Worm (Caenorhabditis elegans) whole organism, late embryonic: ENCODE data around the gene skr-8.

Source experiments
- C38D4.7 ChIP-seq: fragments of 200-800 bp; sonication (Bioruptor generic); optimal IDR thresholded peaks from 2 replicates; lab custom pipeline; 2018; ENCODE audit warnings: mild to moderate bottlenecking, missing genetic modification characterization, moderate library complexity, missing compliant biosample characterization
- Y22D7AL.16 ChIP-seq: sonication (generic microtip); optimal IDR thresholded peaks from 2 replicates; lab custom pipeline; 2016; ENCODE audit warnings: missing genetic modification characterization, missing compliant biosample characterization
- ceh-18 ChIP-seq: sonication (generic microtip); optimal IDR thresholded peaks from 2 replicates; lab custom pipeline; 2016; ENCODE audit warnings: missing genetic modification characterization, missing compliant biosample characterization
- ceh-19 ChIP-seq: fragments of 200-800 bp; sonication (Bioruptor generic); optimal IDR thresholded peaks from 2 replicates; lab custom pipeline; 2018; ENCODE audit warnings: mild to moderate bottlenecking, missing genetic modification characterization, missing compliant biosample characterization
- ceh-22 ChIP-seq: sonication (generic microtip); optimal IDR thresholded peaks from 2 replicates; lab custom pipeline; 2017; ENCODE audit warnings: missing biosample characterization, missing genetic modification characterization
- ceh-31 ChIP-seq: sonication (generic microtip); optimal IDR thresholded peaks from 2 replicates; lab custom pipeline; 2016; ENCODE audit warnings: missing genetic modification characterization, missing compliant biosample characterization
- ceh-34 ChIP-seq: sonication (generic microtip); optimal IDR thresholded peaks from 2 replicates; lab custom pipeline; 2016; ENCODE audit warnings: mild to moderate bottlenecking, missing genetic modification characterization, missing compliant biosample characterization
- ceh-48 ChIP-seq: sonication (generic microtip); optimal IDR thresholded peaks from 2 replicates; lab custom pipeline; 2016; ENCODE audit warnings: missing genetic modification characterization, inconsistent platforms, missing compliant biosample characterization
- ceh-6 ChIP-seq: fragments of 200-800 bp; sonication (Bioruptor generic); optimal IDR thresholded peaks from 2 replicates; lab custom pipeline; 2018; ENCODE audit warnings: mild to moderate bottlenecking, missing genetic modification characterization, missing compliant biosample characterization
- ceh-9 ChIP-seq: sonication (generic microtip); optimal IDR thresholded peaks from 2 replicates; lab custom pipeline; 2016; ENCODE audit warnings: mild to moderate bottlenecking, missing genetic modification characterization, inconsistent platforms, missing compliant biosample characterization
- che-1 ChIP-seq: sonication (generic microtip); optimal IDR thresholded peaks from 2 replicates; lab custom pipeline; 2016; ENCODE audit warnings: mild to moderate bottlenecking, missing genetic modification characterization, missing compliant biosample characterization
- dmd-4 ChIP-seq: sonication (generic microtip); optimal IDR thresholded peaks from 2 replicates; lab custom pipeline; 2016; ENCODE audit warnings: borderline replicate concordance, missing genetic modification characterization, missing compliant biosample characterization
- elt-2 ChIP-seq: sonication (generic microtip); optimal IDR thresholded peaks from 2 replicates; lab custom pipeline; 2016; ENCODE audit warnings: missing genetic modification reagents, missing genetic modification characterization, missing compliant biosample characterization
- elt-4 ChIP-seq: sonication (generic microtip); optimal IDR thresholded peaks from 2 replicates; lab custom pipeline; 2016; ENCODE audit warnings: missing genetic modification characterization, missing compliant biosample characterization
- fax-1 ChIP-seq: sonication (generic microtip); optimal IDR thresholded peaks from 2 replicates; lab custom pipeline; 2016; ENCODE audit warnings: missing genotype, missing genetic modification characterization, missing compliant biosample characterization
- gmeb-2 ChIP-seq: sonication (generic microtip); optimal IDR thresholded peaks from 2 replicates; lab custom pipeline; 2016; ENCODE audit warnings: missing genetic modification characterization, inconsistent platforms, missing compliant biosample characterization
- hlh-13 ChIP-seq: fragments of 200-800 bp; sonication (Bioruptor generic); optimal IDR thresholded peaks from 2 replicates; lab custom pipeline; 2018; ENCODE audit warnings: mild to moderate bottlenecking, missing genetic modification characterization, missing compliant biosample characterization
- hlh-30 ChIP-seq: sonication (generic microtip); optimal IDR thresholded peaks from 2 replicates; lab custom pipeline; 2017; ENCODE audit warnings: antibody characterized with exemption, missing genetic modification characterization, missing compliant biosample characterization; ENCODE audit not compliant: insufficient read depth
- madf-2 ChIP-seq: sonication (generic microtip); optimal IDR thresholded peaks from 2 replicates; lab custom pipeline; 2017; ENCODE audit warnings: missing genetic modification characterization, missing compliant biosample characterization
- mec-3 ChIP-seq: sonication (generic microtip); optimal IDR thresholded peaks from 2 replicates; lab custom pipeline; 2016; ENCODE audit warnings: borderline replicate concordance, missing genetic modification characterization, missing compliant biosample characterization
- nfya-1 ChIP-seq: sonication (generic microtip); optimal IDR thresholded peaks from 2 replicates; lab custom pipeline; 2017; ENCODE audit warnings: missing genetic modification characterization, mild to moderate bottlenecking, missing compliant biosample characterization, antibody characterized with exemption, moderate library complexity
- nhr-232 ChIP-seq: sonication (generic microtip); optimal IDR thresholded peaks from 2 replicates; lab custom pipeline; 2016; ENCODE audit warnings: missing genetic modification characterization, missing compliant biosample characterization
- npax-4 ChIP-seq: sonication (generic microtip); optimal IDR thresholded peaks from 2 replicates; lab custom pipeline; 2016; ENCODE audit warnings: missing genetic modification characterization, missing compliant biosample characterization
- pag-3 ChIP-seq: sonication (generic microtip); optimal IDR thresholded peaks from 2 replicates; lab custom pipeline; 2016; ENCODE audit warnings: missing compliant biosample characterization, missing genetic modification characterization, borderline replicate concordance
- pat-9 ChIP-seq: fragments of 200-800 bp; sonication (Bioruptor generic); optimal IDR thresholded peaks from 2 replicates; lab custom pipeline; 2018; ENCODE audit warnings: mild to moderate bottlenecking, missing genetic modification characterization, moderate library complexity, missing compliant biosample characterization
- pax-1 ChIP-seq: fragments of 150-350 bp; optimal IDR thresholded peaks from 2 replicates; lab custom pipeline; 2014; ENCODE audit warnings: missing biosample characterization, missing genetic modification characterization
- pha-2 ChIP-seq: sonication (generic microtip); optimal IDR thresholded peaks from 2 replicates; lab custom pipeline; 2017; ENCODE audit warnings: mild to moderate bottlenecking, missing genetic modification characterization, missing compliant biosample characterization
- pros-1 ChIP-seq: fragments of 150-350 bp; optimal IDR thresholded peaks from 2 replicates; lab custom pipeline; 2014; ENCODE audit warnings: missing biosample characterization, missing genetic modification reagents, missing genetic modification characterization
- ref-2 ChIP-seq: sonication (generic microtip); optimal IDR thresholded peaks from 2 replicates; lab custom pipeline; 2016; ENCODE audit warnings: missing genetic modification characterization, missing compliant biosample characterization
- rnt-1 ChIP-seq: sonication (generic microtip); optimal IDR thresholded peaks from 2 replicates; lab custom pipeline; 2016; ENCODE audit warnings: missing genetic modification characterization, missing compliant biosample characterization
- sox-2 ChIP-seq: fragments of 200-800 bp; sonication (Bioruptor generic); IDR thresholded peaks from 2 replicates; pipeline ENCODE4 v1.3.6; 2022; ENCODE audit warnings: missing genetic modification reagents, missing genetic modification characterization, missing compliant biosample characterization
- sox-4 ChIP-seq: sonication (generic microtip); optimal IDR thresholded peaks from 2 replicates; lab custom pipeline; 2017; ENCODE audit warnings: mild to moderate bottlenecking, missing genetic modification characterization, inconsistent platforms, missing compliant biosample characterization
- tbx-7 ChIP-seq: sonication (generic microtip); optimal IDR thresholded peaks from 2 replicates; lab custom pipeline; 2016; ENCODE audit warnings: missing genotype, missing genetic modification characterization, missing compliant biosample characterization
- ttx-3 ChIP-seq: sonication (generic microtip); optimal IDR thresholded peaks from 2 replicates; lab custom pipeline; 2016; ENCODE audit warnings: missing genetic modification reagents, missing genetic modification characterization, missing compliant biosample characterization
- zip-5 ChIP-seq: sonication (generic microtip); optimal IDR thresholded peaks from 2 replicates; lab custom pipeline; 2016; ENCODE audit warnings: missing genetic modification characterization, missing compliant biosample characterization
- ztf-16 ChIP-seq: sonication (generic microtip); optimal IDR thresholded peaks from 2 replicates; lab custom pipeline; 2017; ENCODE audit warnings: missing genetic modification characterization, missing compliant biosample characterization

skr-8 gene

DNA sequence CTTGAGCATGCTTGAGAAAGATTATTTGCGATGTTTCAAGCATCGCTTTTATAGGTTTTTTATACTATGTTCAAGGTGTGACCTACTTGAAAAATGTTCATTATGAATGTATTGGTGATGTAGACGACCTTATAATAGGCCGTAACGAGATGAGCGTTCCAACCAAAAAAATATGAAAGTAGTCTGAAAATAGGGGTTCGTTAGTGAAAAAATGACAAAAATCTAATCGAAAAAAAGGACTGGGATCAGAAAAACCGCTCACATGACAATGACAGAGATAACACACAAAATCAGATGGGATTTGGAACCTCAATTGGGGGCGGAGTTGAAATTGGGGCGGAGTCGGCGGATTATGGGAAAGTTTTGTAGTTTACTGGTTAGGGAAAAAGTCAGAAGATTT lies 14.8 kb downstream of the skr-8 start, which contains the start of gene Y116A8C.40:
Gene Y116A8C.40, minus strand, starts transcription at position 101 of the 400 bp plus-strand sequence.
- TF ChIP-seq nhr-232 (tag; lab: Kevin White, UChicago) (no peak), ceh-31 (no peak), pag-3 (tag; lab: Kevin White, UChicago) (no peak), elt-2 (tag; lab: Kevin White, UChicago) (no peak), nfya-1 (tag; lab: Kevin White, UChicago) (no peak), ceh-6 (GFP tag; lab: Kevin White, UChicago) (no peak), ceh-48 (tag; lab: Kevin White, UChicago) (no peak), ceh-22 (no peak), hlh-30 (tag; lab: Kevin White, UChicago) (no peak), pax-1 (tag; lab: Kevin White, UChicago) (no peak), mec-3 (tag; lab: Kevin White, UChicago) (no peak)

DNA sequence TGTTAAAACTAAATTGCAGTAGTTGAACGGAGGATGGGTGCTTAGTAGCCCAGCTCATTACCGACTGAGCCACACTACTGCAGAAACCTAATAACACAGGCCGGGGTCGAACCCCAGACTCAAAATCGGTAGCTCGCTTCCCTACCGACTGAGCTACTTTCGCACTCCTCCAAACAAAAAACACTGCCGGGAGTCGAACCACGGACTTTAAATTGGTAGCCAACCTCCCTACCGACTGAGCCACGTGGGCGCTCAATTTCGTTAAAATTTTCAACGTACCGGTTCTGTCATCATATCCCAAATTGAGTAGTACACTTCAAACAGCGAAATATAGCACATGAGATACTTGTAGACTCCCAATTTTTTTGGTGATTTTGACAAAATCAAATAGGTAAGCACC lies 15.2 kb downstream of the skr-8 start:
- TF ChIP-seq tbx-7 (tag; lab: Kevin White, UChicago) (no peak), ref-2 (tag; lab: Kevin White, UChicago) (no peak), C38D4.7 (GFP tag; lab: Kevin White, UChicago) (no peak), rnt-1 (tag; lab: Kevin White, UChicago) (no peak), sox-2 (GFP tag; lab: Robert Waterston, UW) (no peak)

DNA sequence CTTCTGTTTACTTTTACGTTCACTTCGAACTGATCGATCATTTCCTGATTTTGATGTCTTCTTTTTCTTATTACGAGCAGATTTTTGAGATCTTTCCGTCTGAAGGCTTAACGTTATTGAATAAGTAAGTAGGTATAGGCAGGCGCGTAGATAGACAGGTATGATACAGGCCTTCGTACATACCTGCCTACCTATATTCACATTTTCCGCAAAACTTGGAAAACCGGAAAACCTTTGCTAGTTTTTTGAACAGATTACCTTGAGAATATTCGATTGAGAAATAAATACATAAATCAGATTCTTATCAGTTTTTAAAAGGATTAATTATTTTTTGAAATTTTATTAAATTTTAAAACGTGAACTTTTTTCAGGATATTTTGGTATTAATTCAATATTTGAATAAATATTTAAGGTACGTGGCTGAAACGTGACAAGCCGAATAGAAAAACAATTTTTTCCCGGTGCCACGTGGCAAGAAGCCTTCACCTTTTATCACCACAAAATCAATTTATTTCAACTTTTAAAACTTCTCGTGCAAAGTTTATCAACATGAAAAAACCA lies 34.5 kb downstream of the skr-8 start, which contains the start of the genes Y116A8C.37 and Y116A8C.38:
Gene Y116A8C.37, minus strand, starts transcription at position 101 of the 561 bp plus-strand sequence.
Gene Y116A8C.38, plus strand, starts transcription at position 511 of the 561 bp plus-strand sequence.
- TF ChIP-seq ceh-18 (no peak), ceh-9 (no peak), gmeb-2 (tag; lab: Kevin White, UChicago) (no peak), sox-4 (tag; lab: Kevin White, UChicago) (no peak), che-1 (no peak), elt-4 (tag; lab: Kevin White, UChicago) (no peak), mec-3 (tag; lab: Kevin White, UChicago) (no peak), pax-1 (tag; lab: Kevin White, UChicago) (no peak), fax-1 (tag; lab: Kevin White, UChicago) (no peak), ceh-34 (no peak), ztf-16 (no peak), pros-1 (no peak), pat-9 (tag; lab: Kevin White, UChicago) (no peak), madf-2 (no peak), Y22D7AL.16 (tag; lab: Kevin White, UChicago) (no peak), ceh-31 (no peak), ttx-3 (tag; lab: Kevin White, UChicago) (no peak), ref-2 (tag; lab: Kevin White, UChicago) (no peak), dmd-4 (tag; lab: Kevin White, UChicago) (no peak), zip-5 (tag; lab: Kevin White, UChicago) (no peak)

DNA sequence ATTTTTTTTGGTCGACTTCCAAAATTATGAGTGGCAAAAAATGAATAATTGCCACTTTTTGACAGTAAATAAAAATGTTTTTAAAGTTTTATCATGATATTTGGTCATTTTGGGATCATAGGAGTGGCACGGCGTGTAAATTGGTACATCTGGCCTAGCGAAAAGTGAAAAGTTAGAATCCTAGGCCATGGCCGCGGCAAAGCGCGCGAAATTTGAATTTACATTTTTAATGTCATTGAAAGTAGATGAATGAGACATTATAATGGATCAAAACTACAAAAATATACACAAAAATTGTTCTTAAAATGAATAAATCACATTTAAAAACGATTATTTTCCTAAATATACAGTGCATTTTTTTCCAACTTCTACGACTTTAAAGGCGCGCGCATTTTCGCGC lies 39.1 kb downstream of the skr-8 start:
- TF ChIP-seq npax-4, result no peak
- TF ChIP-seq ceh-31, result no peak
- no peak for TF ChIP-seq hlh-13 (GFP tag; lab: Kevin White, UChicago)
- TF ChIP-seq ceh-19 (GFP tag; lab: Kevin White, UChicago), result no peak
- no peak for TF ChIP-seq gmeb-2 (tag; lab: Kevin White, UChicago)
- no peak for TF ChIP-seq pha-2 (tag; lab: Kevin White, UChicago)
- TF ChIP-seq hlh-30 (tag; lab: Kevin White, UChicago), result no peak
- no peak for TF ChIP-seq ceh-9
